Fruit fly (Drosophila melanogaster): ENCODE results near the gene CG11396.
A peak's percentile ranks its signal among the peaks of the same experiment; 100 is the strongest.

Gene CG11396

dm6 chr3L:20737346-20737745, 50.6 kb downstream of the CG11396 start:
- TF ChIP-seq CG4496 (GFP tag; IDR thresholded peaks at IDR 0.05), result 0 out of 3 replicates have a peak, but pooled peaks have one; percentile 37
- no peak for TF ChIP-seq CG15710 (tag; optimal IDR thresholded peaks at IDR 0.05)
- no peak for TF ChIP-seq CG32121 (GFP tag; IDR thresholded peaks at IDR 0.05)
- peak; percentile 17 for TF ChIP-seq CG8159 (tag; optimal IDR thresholded peaks at IDR 0.05)
- TF ChIP-seq EcR (GFP tag; optimal IDR thresholded peaks at IDR 0.05), result peak; percentile 47
- TF ChIP-seq CG9948 (tag; optimal IDR thresholded peaks at IDR 0.05), result no peak
- TF ChIP-seq Snoo (tag; optimal IDR thresholded peaks at IDR 0.05), result no peak
- TF ChIP-seq gl (tag; optimal IDR thresholded peaks at IDR 0.05), result peak; percentile 13
